Worm (Caenorhabditis elegans): Measurements from ENCODE around the gene ZK938.1.

ZK938.1 gene

ce11 chrII:9841985-9842505 lies 12.8 kb downstream of the ZK938.1 start, which contains the start of gene rnh-1.2:
Gene rnh-1.2 (minus strand): TSS chrII:9842035.
- no peak for TF ChIP-seq tbx-11 (GFP tag; IDR thresholded peaks at IDR 0.05)
- no peak for TF ChIP-seq tbx-37 (GFP tag; conservative IDR thresholded peaks at IDR 0.05)
- no peak for TF ChIP-seq ama-1 (optimal IDR thresholded peaks at IDR 0.05)
- no peak for TF ChIP-seq B0310.2 (tag; optimal IDR thresholded peaks at IDR 0.05)
- no peak for TF ChIP-seq hnd-1 (tag; optimal IDR thresholded peaks at IDR 0.05)
- no peak for TF ChIP-seq hmbx-1 (tag; optimal IDR thresholded peaks at IDR 0.05)
- TF ChIP-seq ceh-13 (GFP tag; optimal IDR thresholded peaks at IDR 0.05) = no peak
- TF ChIP-seq aly-1 (tag; optimal IDR thresholded peaks at IDR 0.05) = no peak
- no peak for TF ChIP-seq flt-1 (GFP tag; IDR thresholded peaks at IDR 0.05)
- TF ChIP-seq sea-1 (GFP tag; conservative IDR thresholded peaks at IDR 0.05) = no peak
- TF ChIP-seq ceh-36 (tag; optimal IDR thresholded peaks at IDR 0.05) = no peak
- TF ChIP-seq scrt-1 (GFP tag; IDR thresholded peaks at IDR 0.05) = no peak
- no peak for TF ChIP-seq hmg-4 (GFP tag; optimal IDR thresholded peaks at IDR 0.05)
- TF ChIP-seq pes-1 (GFP tag; IDR thresholded peaks at IDR 0.05) = no peak
- TF ChIP-seq F13C5.2 (tag; optimal IDR thresholded peaks at IDR 0.05) = no peak
- no peak for TF ChIP-seq ets-7 (tag; optimal IDR thresholded peaks at IDR 0.05)
- no peak for TF ChIP-seq tra-4 (tag; optimal IDR thresholded peaks at IDR 0.05)

- TF ChIP-seq ets-7 (tag; optimal IDR thresholded peaks at IDR 0.05) (no peak), ama-1 (optimal IDR thresholded peaks at IDR 0.05) (no peak), scrt-1 (GFP tag; IDR thresholded peaks at IDR 0.05) (no peak), hnd-1 (tag; optimal IDR thresholded peaks at IDR 0.05) (no peak), tbx-37 (GFP tag; conservative IDR thresholded peaks at IDR 0.05) (no peak), tbx-11 (GFP tag; IDR thresholded peaks at IDR 0.05) (no peak)
These were observed 16.0 kb downstream of the ZK938.1 start, which contains the start of gene chil-9 for ce11 chrII:9845239-9845638. Gene chil-9 (minus strand): TSS chrII:9845339.

- no peak for TF ChIP-seq tbx-11 (GFP tag; IDR thresholded peaks at IDR 0.05)
- no peak for TF ChIP-seq aly-1 (tag; optimal IDR thresholded peaks at IDR 0.05)
- TF ChIP-seq flt-1 (GFP tag; IDR thresholded peaks at IDR 0.05) = no peak
- no peak for TF ChIP-seq sea-1 (GFP tag; conservative IDR thresholded peaks at IDR 0.05)
- TF ChIP-seq hmbx-1 (tag; optimal IDR thresholded peaks at IDR 0.05) = no peak
- TF ChIP-seq hmg-4 (GFP tag; optimal IDR thresholded peaks at IDR 0.05) = no peak
- TF ChIP-seq ama-1 (optimal IDR thresholded peaks at IDR 0.05) = no peak
- TF ChIP-seq scrt-1 (GFP tag; IDR thresholded peaks at IDR 0.05) = no peak
- TF ChIP-seq ceh-36 (tag; optimal IDR thresholded peaks at IDR 0.05) = no peak
- TF ChIP-seq hnd-1 (tag; optimal IDR thresholded peaks at IDR 0.05) = no peak
- no peak for TF ChIP-seq B0310.2 (tag; optimal IDR thresholded peaks at IDR 0.05)
These were observed 20.3 kb downstream of the ZK938.1 start, which contains the start of gene old-2 for ce11 chrII:9849497-9849896. Gene old-2 (minus strand): TSS chrII:9849597.

- TF ChIP-seq sea-1 (GFP tag; conservative IDR thresholded peaks at IDR 0.05) = no peak
These were observed 21.7 kb downstream of the ZK938.1 start, which contains the start of gene ZK938.10 for ce11 chrII:9850945-9851344. Gene ZK938.10 (minus strand): TSS chrII:9851045.

- no peak for TF ChIP-seq scrt-1 (GFP tag; IDR thresholded peaks at IDR 0.05)
- no peak for TF ChIP-seq ceh-36 (tag; optimal IDR thresholded peaks at IDR 0.05)
- TF ChIP-seq tra-4 (tag; optimal IDR thresholded peaks at IDR 0.05) = no peak
- no peak for TF ChIP-seq ceh-13 (GFP tag; optimal IDR thresholded peaks at IDR 0.05)
- no peak for TF ChIP-seq sea-1 (GFP tag; conservative IDR thresholded peaks at IDR 0.05)
- no peak for TF ChIP-seq ets-7 (tag; optimal IDR thresholded peaks at IDR 0.05)
- no peak for TF ChIP-seq F13C5.2 (tag; optimal IDR thresholded peaks at IDR 0.05)
These were observed 26.4 kb downstream of the ZK938.1 start, which contains the start of gene chil-4 for ce11 chrII:9855620-9856019. Gene chil-4 (minus strand): TSS chrII:9855720.

ce11 chrII:9857791-9858190 lies 28.6 kb downstream of the ZK938.1 start, which contains the start of gene chil-6:
Gene chil-6 (minus strand): TSS chrII:9857891.
- TF ChIP-seq B0310.2 (tag; optimal IDR thresholded peaks at IDR 0.05) (no peak), tbx-37 (GFP tag; conservative IDR thresholded peaks at IDR 0.05) (no peak), ets-7 (tag; optimal IDR thresholded peaks at IDR 0.05) (no peak), ceh-36 (tag; optimal IDR thresholded peaks at IDR 0.05) (no peak), aly-1 (tag; optimal IDR thresholded peaks at IDR 0.05) (no peak), pes-1 (GFP tag; IDR thresholded peaks at IDR 0.05) (no peak), tbx-11 (GFP tag; IDR thresholded peaks at IDR 0.05) (no peak), hmbx-1 (tag; optimal IDR thresholded peaks at IDR 0.05) (no peak), sea-1 (GFP tag; conservative IDR thresholded peaks at IDR 0.05) (no peak), hnd-1 (tag; optimal IDR thresholded peaks at IDR 0.05) (no peak), F13C5.2 (tag; optimal IDR thresholded peaks at IDR 0.05) (no peak), ama-1 (optimal IDR thresholded peaks at IDR 0.05) (no peak), ceh-13 (GFP tag; optimal IDR thresholded peaks at IDR 0.05) (no peak), hmg-4 (GFP tag; optimal IDR thresholded peaks at IDR 0.05) (no peak), scrt-1 (GFP tag; IDR thresholded peaks at IDR 0.05) (no peak), tra-4 (tag; optimal IDR thresholded peaks at IDR 0.05) (no peak), flt-1 (GFP tag; IDR thresholded peaks at IDR 0.05) (no peak)

ce11 chrII:9859575-9859974 lies 30.4 kb downstream of the ZK938.1 start, which contains the start of gene chil-5:
Gene chil-5 (minus strand): TSS chrII:9859675.
- no peak for TF ChIP-seq pes-1 (GFP tag; IDR thresholded peaks at IDR 0.05)
- no peak for TF ChIP-seq hmbx-1 (tag; optimal IDR thresholded peaks at IDR 0.05)
- TF ChIP-seq ets-7 (tag; optimal IDR thresholded peaks at IDR 0.05) = no peak
- no peak for TF ChIP-seq F13C5.2 (tag; optimal IDR thresholded peaks at IDR 0.05)
- no peak for TF ChIP-seq sea-1 (GFP tag; conservative IDR thresholded peaks at IDR 0.05)
- TF ChIP-seq tbx-11 (GFP tag; IDR thresholded peaks at IDR 0.05) = no peak
- no peak for TF ChIP-seq flt-1 (GFP tag; IDR thresholded peaks at IDR 0.05)
- TF ChIP-seq B0310.2 (tag; optimal IDR thresholded peaks at IDR 0.05) = no peak
- TF ChIP-seq hmg-4 (GFP tag; optimal IDR thresholded peaks at IDR 0.05) = no peak

ce11 chrII:9861394-9861793 lies 32.2 kb downstream of the ZK938.1 start, which contains the start of gene chil-3:
Gene chil-3 (minus strand): TSS chrII:9861494.
- no peak for TF ChIP-seq hmbx-1 (tag; optimal IDR thresholded peaks at IDR 0.05)
- no peak for TF ChIP-seq sea-1 (GFP tag; conservative IDR thresholded peaks at IDR 0.05)
- no peak for TF ChIP-seq ama-1 (optimal IDR thresholded peaks at IDR 0.05)
- TF ChIP-seq hmg-4 (GFP tag; optimal IDR thresholded peaks at IDR 0.05) = no peak
- TF ChIP-seq ceh-36 (tag; optimal IDR thresholded peaks at IDR 0.05) = no peak
- no peak for TF ChIP-seq tra-4 (tag; optimal IDR thresholded peaks at IDR 0.05)
- no peak for TF ChIP-seq ets-7 (tag; optimal IDR thresholded peaks at IDR 0.05)
- TF ChIP-seq pes-1 (GFP tag; IDR thresholded peaks at IDR 0.05) = no peak
- TF ChIP-seq tbx-11 (GFP tag; IDR thresholded peaks at IDR 0.05) = no peak
- no peak for TF ChIP-seq hnd-1 (tag; optimal IDR thresholded peaks at IDR 0.05)
- TF ChIP-seq ceh-13 (GFP tag; optimal IDR thresholded peaks at IDR 0.05) = no peak
- no peak for TF ChIP-seq F13C5.2 (tag; optimal IDR thresholded peaks at IDR 0.05)
- no peak for TF ChIP-seq aly-1 (tag; optimal IDR thresholded peaks at IDR 0.05)
